Fruit fly (Drosophila melanogaster): Measurements from ENCODE around the gene rtet.

rtet gene

DNA sequence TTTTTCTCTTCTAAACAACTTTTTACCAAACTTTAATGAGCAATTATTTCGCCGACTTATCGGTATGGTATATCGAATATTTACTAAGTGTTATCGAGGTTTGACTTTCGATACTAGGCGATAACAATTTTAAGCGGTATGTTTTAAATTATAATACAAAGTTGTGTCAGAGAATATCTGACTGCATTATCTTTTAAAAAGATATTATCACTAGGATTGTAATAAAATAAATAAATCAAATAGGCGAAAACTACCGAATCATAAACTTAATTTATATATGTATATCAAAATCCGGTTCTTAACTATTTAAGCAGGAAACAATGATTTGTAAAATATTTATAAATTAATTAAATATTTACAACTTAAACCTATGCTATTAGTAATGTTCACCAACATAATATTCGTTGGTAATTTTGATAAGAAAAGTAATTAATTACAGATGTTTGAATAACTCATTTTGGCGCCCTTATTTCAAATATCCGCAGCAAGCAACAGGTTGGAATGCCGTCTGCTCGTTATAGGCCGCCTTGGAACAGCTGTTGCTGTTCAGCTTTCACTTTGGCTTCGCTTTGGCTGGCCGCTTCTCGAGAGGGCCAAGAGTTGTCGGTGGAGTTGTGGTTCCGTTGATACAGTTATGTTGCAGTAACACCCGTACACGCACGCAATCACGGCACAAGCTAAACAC lies at the start of gene rtet, which contains the start of gene Sec15:
rtet (plus strand) TSS at position 540 of the 685 bp plus-strand sequence.
Sec15 (minus strand) TSS at position 66 of the 685 bp plus-strand sequence.
- TF ChIP-seq svp (GFP tag), result peak; percentile 85
- TF ChIP-seq cyc (GFP tag; optimal IDR thresholded peaks at IDR 0.05), result peak; percentile 41
- TF ChIP-seq CG6808 (GFP tag; optimal IDR thresholded peaks at IDR 0.05), result no peak
- TF ChIP-seq CG3032 (tag; optimal IDR thresholded peaks at IDR 0.05), result peak; percentile 45
- TF ChIP-seq salr (GFP tag; optimal IDR thresholded peaks at IDR 0.05), result no peak
- TF ChIP-seq Hr39 (GFP tag; optimal IDR thresholded peaks at IDR 0.05), result peak; percentile 55
- TF ChIP-seq vri (GFP tag; optimal IDR thresholded peaks at IDR 0.05), result no peak
- TF ChIP-seq Lpt (GFP tag; optimal IDR thresholded peaks at IDR 0.05), result no peak
- no peak for TF ChIP-seq CG15336 (GFP tag; IDR thresholded peaks at IDR 0.05)
- TF ChIP-seq Eip93F (GFP tag; optimal IDR thresholded peaks at IDR 0.05), result peak; percentile 35
- TF ChIP-seq OdsH (GFP tag; optimal IDR thresholded peaks at IDR 0.05), result no peak
- TF ChIP-seq achi (GFP tag; optimal IDR thresholded peaks at IDR 0.05), result no peak
- TF ChIP-seq dsx (GFP tag; optimal IDR thresholded peaks at IDR 0.05; ENCODE audit: poor library complexity, severe bottlenecking), result peak; percentile 72
- no peak for TF ChIP-seq Sox15 (GFP tag; optimal IDR thresholded peaks at IDR 0.05)
- no peak for TF ChIP-seq Smox (GFP tag; optimal IDR thresholded peaks at IDR 0.05)
- TF ChIP-seq eg (GFP tag; IDR thresholded peaks at IDR 0.05), result no peak
- TF ChIP-seq Sox102F (GFP tag; optimal IDR thresholded peaks at IDR 0.05), result no peak
- TF ChIP-seq CG6276 (GFP tag; optimal IDR thresholded peaks at IDR 0.05), result no peak
- TF ChIP-seq net (GFP tag; optimal IDR thresholded peaks at IDR 0.05), result no peak
- TF ChIP-seq CG8119 (GFP tag; IDR thresholded peaks at IDR 0.05), result no peak
- no peak for TF ChIP-seq Ets21C (GFP tag; optimal IDR thresholded peaks at IDR 0.05)
- TF ChIP-seq CG6792 (GFP tag; optimal IDR thresholded peaks at IDR 0.05), result no peak
- TF ChIP-seq CG1621 (tag; optimal IDR thresholded peaks at IDR 0.05), result no peak
- TF ChIP-seq CG11762 (GFP tag; optimal IDR thresholded peaks at IDR 0.05; ENCODE audit: insufficient read depth), result no peak
- no peak for TF ChIP-seq fd85E (GFP tag; optimal IDR thresholded peaks at IDR 0.05)
- TF ChIP-seq CG6163 (GFP tag; IDR thresholded peaks at IDR 0.05), result 0 out of 3 replicates have a peak, but pooled peaks have one; percentile 16
- no peak for TF ChIP-seq fkh (GFP tag; optimal IDR thresholded peaks at IDR 0.05)
- TF ChIP-seq fd59A (GFP tag; optimal IDR thresholded peaks at IDR 0.05), result peak; percentile 37
- TF ChIP-seq Met (GFP tag; optimal IDR thresholded peaks at IDR 0.05), result no peak
- peak; percentile 75 for TF ChIP-seq esn (GFP tag; optimal IDR thresholded peaks at IDR 0.05)
- TF ChIP-seq CG10631 (GFP tag; optimal IDR thresholded peaks at IDR 0.05), result peak; percentile 34
- TF ChIP-seq CG34406 (GFP tag; optimal IDR thresholded peaks at IDR 0.05), result no peak
- peak; percentile 74 for TF ChIP-seq Blimp-1 (GFP tag; optimal IDR thresholded peaks at IDR 0.05)
- TF ChIP-seq CG9139 (GFP tag; optimal IDR thresholded peaks at IDR 0.05), result no peak
- no peak for TF ChIP-seq CG3919 (GFP tag; optimal IDR thresholded peaks at IDR 0.05)
- no peak for TF ChIP-seq Hr4 (GFP tag; optimal IDR thresholded peaks at IDR 0.05)
- peak; percentile 41 for TF ChIP-seq lz (GFP tag; optimal IDR thresholded peaks at IDR 0.05)
- TF ChIP-seq CG31627 (GFP tag; optimal IDR thresholded peaks at IDR 0.05), result peak; percentile 47
- TF ChIP-seq Eip75B (GFP tag; optimal IDR thresholded peaks at IDR 0.05), result no peak
- TF ChIP-seq Ets96B (tag; optimal IDR thresholded peaks at IDR 0.05), result peak; percentile 39
- no peak for TF ChIP-seq pdm3 (GFP tag; optimal IDR thresholded peaks at IDR 0.05)
- TF ChIP-seq ss (GFP tag; optimal IDR thresholded peaks at IDR 0.05), result no peak
- no peak for TF ChIP-seq CG8632 (GFP tag; optimal IDR thresholded peaks at IDR 0.05)
- TF ChIP-seq CG4318 (GFP tag; optimal IDR thresholded peaks at IDR 0.05), result no peak
- no peak for TF ChIP-seq Hr38 (GFP tag; optimal IDR thresholded peaks at IDR 0.05)
- TF ChIP-seq spab (GFP tag; optimal IDR thresholded peaks at IDR 0.05), result no peak
- TF ChIP-seq CG32006 (GFP tag; optimal IDR thresholded peaks at IDR 0.05), result no peak
- peak; percentile 51 for TF ChIP-seq topi (GFP tag; optimal IDR thresholded peaks at IDR 0.05)
- TF ChIP-seq CG7368 (GFP tag; optimal IDR thresholded peaks at IDR 0.05), result peak; percentile 6
- peak; percentile 24 for TF ChIP-seq dac (GFP tag; optimal IDR thresholded peaks at IDR 0.05)
- TF ChIP-seq Eip78C (GFP tag), result peak; percentile 81
- TF ChIP-seq Gug (GFP tag; IDR thresholded peaks at IDR 0.05), result no peak
